Fruit fly (Drosophila melanogaster): ENCODE measurements around the gene CG14563.

Gene CG14563

dm6 chr3L:21891307-21891774 is 49.2 kb upstream of the CG14563 start (continued):
- TF ChIP-seq ham (GFP tag; IDR thresholded peaks at IDR 0.05) (no peak), gem (tag; optimal IDR thresholded peaks at IDR 0.05) (peak; percentile 51), CG2875 (GFP tag; optimal IDR thresholded peaks at IDR 0.05) (peak; percentile 19), CG33557 (GFP tag; optimal IDR thresholded peaks at IDR 0.05) (no peak), grau (tag; optimal IDR thresholded peaks at IDR 0.05) (no peak), CTCF (GFP tag; optimal IDR thresholded peaks at IDR 0.05) (no peak), emc (GFP tag; optimal IDR thresholded peaks at IDR 0.05) (no peak), Usf (GFP tag; optimal IDR thresholded peaks at IDR 0.05) (no peak), fd102C (GFP tag; optimal IDR thresholded peaks at IDR 0.05) (no peak), HHEX (GFP tag; optimal IDR thresholded peaks at IDR 0.05) (no peak), Sry-δ (GFP tag; optimal IDR thresholded peaks at IDR 0.05) (no peak), NC2α (GFP tag; optimal IDR thresholded peaks at IDR 0.05) (no peak), corto (GFP tag; optimal IDR thresholded peaks at IDR 0.05) (peak; percentile 92), CG3726 (GFP tag; IDR thresholded peaks at IDR 0.05) (no peak), pan (optimal IDR thresholded peaks at IDR 0.05) (no peak), pan (GFP tag; optimal IDR thresholded peaks at IDR 0.05 in 1 of 2, IDR thresholded peaks at IDR 0.05 in 1 of 2) (no peak), p53 (GFP tag; optimal IDR thresholded peaks at IDR 0.05) (no peak), Dref (GFP tag; IDR thresholded peaks at IDR 0.05) (no peak), Drgx (GFP tag; IDR thresholded peaks at IDR 0.05) (peak; percentile 86), Kr (GFP tag; optimal IDR thresholded peaks at IDR 0.05) (no peak), CG9727 (GFP tag; optimal IDR thresholded peaks at IDR 0.05) (no peak), NFAT (GFP tag; IDR thresholded peaks at IDR 0.05) (no peak), HLH4C (GFP tag; IDR thresholded peaks at IDR 0.05; ENCODE audit: partially characterized antibody) (0 out of 3 replicates have a peak, but pooled peaks have one; percentile 14), CG30020 (tag; optimal IDR thresholded peaks at IDR 0.05) (no peak), Dfd (GFP tag; optimal IDR thresholded peaks at IDR 0.05) (no peak), bbx (GFP tag; IDR thresholded peaks at IDR 0.05; ENCODE audit: partially characterized antibody) (no peak), CG31224 (GFP tag; IDR thresholded peaks at IDR 0.05) (no peak), CG7839 (tag; optimal IDR thresholded peaks at IDR 0.05) (peak; percentile 4), Dip2 (GFP tag; IDR thresholded peaks at IDR 0.05) (no peak), sob (GFP tag; IDR thresholded peaks at IDR 0.05) (no peak), CG4360 (GFP tag; IDR thresholded peaks at IDR 0.05) (no peak), CG3407 (GFP tag; optimal IDR thresholded peaks at IDR 0.05) (no peak), CG16815 (GFP tag; optimal IDR thresholded peaks at IDR 0.05) (no peak), Hey (tag; optimal IDR thresholded peaks at IDR 0.05) (no peak), disco-r (GFP tag; optimal IDR thresholded peaks at IDR 0.05) (no peak), CG32532 (GFP tag; IDR thresholded peaks at IDR 0.05) (no peak), unpg (GFP tag; optimal IDR thresholded peaks at IDR 0.05) (peak; percentile 27), zfh1 (GFP tag; IDR thresholded peaks at IDR 0.05) (0 out of 3 replicates have a peak, but pooled peaks have one; percentile 9), sc (optimal IDR thresholded peaks at IDR 0.05) (no peak), sc (GFP tag; optimal IDR thresholded peaks at IDR 0.05) (no peak), sna (GFP tag; IDR thresholded peaks at IDR 0.05; ENCODE audit: partially characterized antibody) (no peak), CG12219 (GFP tag; optimal IDR thresholded peaks at IDR 0.05) (no peak), CG32772 (GFP tag; IDR thresholded peaks at IDR 0.05) (no peak), Hr3 (GFP tag; optimal IDR thresholded peaks at IDR 0.05) (no peak), h (optimal IDR thresholded peaks at IDR 0.05) (no peak), CG18476 (GFP tag; optimal IDR thresholded peaks at IDR 0.05) (no peak), CG1832 (GFP tag; optimal IDR thresholded peaks at IDR 0.05) (no peak), Dp (GFP tag; optimal IDR thresholded peaks at IDR 0.05) (no peak), Ets97D (GFP tag; optimal IDR thresholded peaks at IDR 0.05) (no peak), CG6813 (GFP tag; optimal IDR thresholded peaks at IDR 0.05) (no peak), Mrtf (GFP tag; IDR thresholded peaks at IDR 0.05) (no peak), CG15073 (GFP tag; optimal IDR thresholded peaks at IDR 0.05) (no peak), CG17612 (GFP tag; IDR thresholded peaks at IDR 0.05) (no peak)

Data from whole organism, embryonic.